Worm (Caenorhabditis elegans): ENCODE results near the gene Y66D12A.16.
A peak's percentile ranks its signal among the peaks of the same experiment; 100 is the strongest.

Y66D12A.16 gene

DNA sequence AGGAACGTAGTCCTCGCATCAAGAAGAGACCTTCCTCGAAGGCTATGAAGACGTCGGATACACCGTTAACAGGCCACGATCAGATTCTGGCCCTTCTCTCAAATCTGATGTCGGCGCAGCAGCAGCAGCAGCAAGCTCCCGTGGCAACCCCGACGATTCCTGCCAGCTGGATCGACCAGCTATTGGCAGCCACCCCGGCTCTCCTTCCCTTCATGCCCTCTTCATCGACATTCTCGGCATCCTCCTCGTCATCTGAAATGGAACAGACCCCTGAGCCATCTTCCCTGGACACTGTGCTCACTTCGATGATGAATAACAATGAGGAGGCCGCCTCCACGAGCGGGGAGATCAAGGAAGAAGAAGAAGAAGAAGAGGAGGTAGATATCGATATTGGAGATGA lies 38.2 kb downstream of the Y66D12A.16 start:
- no peak for TF ChIP-seq ztf-23 (GFP tag; IDR thresholded peaks at IDR 0.05)
- no peak for TF ChIP-seq T22C8.4 (GFP tag; IDR thresholded peaks at IDR 0.05)
- no peak for TF ChIP-seq cog-1 (tag; optimal IDR thresholded peaks at IDR 0.05)
- no peak for TF ChIP-seq ztf-29 (GFP tag; IDR thresholded peaks at IDR 0.05)
- no peak for TF ChIP-seq med-1 (GFP tag; optimal IDR thresholded peaks at IDR 0.05; ENCODE audit: insufficient read depth)
- TF ChIP-seq tab-1 (GFP tag; IDR thresholded peaks at IDR 0.05), result no peak
- TF ChIP-seq flt-1 (GFP tag; IDR thresholded peaks at IDR 0.05), result no peak
- no peak for TF ChIP-seq klf-2 (GFP tag; conservative IDR thresholded peaks at IDR 0.05)
- TF ChIP-seq ref-1 (GFP tag; conservative IDR thresholded peaks at IDR 0.05), result no peak

DNA sequence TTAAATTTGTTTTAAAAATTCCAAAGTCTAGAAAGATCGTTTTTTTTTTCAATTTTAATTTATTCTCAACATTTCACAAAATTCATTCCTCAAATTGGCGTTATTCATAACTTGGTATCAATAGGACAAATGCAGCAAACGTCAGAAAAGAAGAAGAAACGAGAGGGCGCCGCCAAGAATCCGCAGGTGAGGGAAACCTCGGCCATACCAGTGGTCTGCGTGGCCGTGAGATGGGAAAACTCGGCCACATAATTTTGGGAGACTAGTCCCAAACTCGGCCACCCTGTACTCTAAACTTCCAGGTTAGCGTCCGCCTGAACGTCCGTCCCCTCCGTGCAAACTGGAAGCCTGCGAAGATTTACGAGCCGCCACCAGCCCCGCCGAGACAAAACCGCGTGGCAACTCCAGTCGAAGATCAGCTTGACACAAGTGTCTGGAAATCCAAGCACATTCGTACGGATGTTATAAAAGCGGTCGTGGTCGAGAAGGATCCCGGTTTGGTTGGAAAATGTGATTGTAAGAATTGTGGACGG lies 40.1 kb downstream of the Y66D12A.16 start, which contains the start of gene Y66D12A.11:
TSS of gene Y66D12A.11 (plus strand) at position 51 of the 533 bp plus-strand sequence.
- TF ChIP-seq tab-1 (GFP tag; IDR thresholded peaks at IDR 0.05), result 0 out of 2 replicates have a peak, but pooled peaks have one; percentile 55
- TF ChIP-seq cog-1 (tag; optimal IDR thresholded peaks at IDR 0.05), result no peak
- TF ChIP-seq T22C8.4 (GFP tag; IDR thresholded peaks at IDR 0.05), result no peak

DNA sequence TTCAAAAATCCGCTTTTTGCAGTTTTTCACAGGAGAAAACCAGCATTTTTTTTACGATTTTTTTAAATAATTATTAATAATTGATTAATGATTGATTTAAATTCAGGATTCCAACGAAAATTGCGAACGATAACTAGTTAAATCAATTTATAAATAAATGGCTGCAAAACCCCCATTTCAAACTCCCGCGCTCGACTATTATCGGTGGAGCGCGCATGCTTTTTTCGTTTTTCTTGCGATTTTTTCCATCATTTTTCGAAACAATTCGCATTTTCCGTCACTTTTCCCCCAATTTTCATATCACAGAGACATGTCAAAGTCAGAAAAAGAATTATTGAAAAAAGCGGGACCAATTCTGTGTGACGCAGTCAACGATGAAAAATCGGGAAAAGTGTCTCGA lies 42.2 kb downstream of the Y66D12A.16 start, which contains the start of gene Y66D12A.10:
TSS of gene Y66D12A.10 (plus strand) at position 273 of the 400 bp plus-strand sequence.
- no peak for TF ChIP-seq ztf-29 (GFP tag; IDR thresholded peaks at IDR 0.05)
- TF ChIP-seq cog-1 (tag; optimal IDR thresholded peaks at IDR 0.05), result no peak
- TF ChIP-seq flt-1 (GFP tag; IDR thresholded peaks at IDR 0.05), result no peak
- no peak for TF ChIP-seq tab-1 (GFP tag; IDR thresholded peaks at IDR 0.05)
- no peak for TF ChIP-seq klf-2 (GFP tag; conservative IDR thresholded peaks at IDR 0.05)
- TF ChIP-seq ref-1 (GFP tag; conservative IDR thresholded peaks at IDR 0.05), result no peak
- TF ChIP-seq med-1 (GFP tag; optimal IDR thresholded peaks at IDR 0.05; ENCODE audit: insufficient read depth), result no peak
- TF ChIP-seq ztf-23 (GFP tag; IDR thresholded peaks at IDR 0.05), result no peak
- no peak for TF ChIP-seq T22C8.4 (GFP tag; IDR thresholded peaks at IDR 0.05)

DNA sequence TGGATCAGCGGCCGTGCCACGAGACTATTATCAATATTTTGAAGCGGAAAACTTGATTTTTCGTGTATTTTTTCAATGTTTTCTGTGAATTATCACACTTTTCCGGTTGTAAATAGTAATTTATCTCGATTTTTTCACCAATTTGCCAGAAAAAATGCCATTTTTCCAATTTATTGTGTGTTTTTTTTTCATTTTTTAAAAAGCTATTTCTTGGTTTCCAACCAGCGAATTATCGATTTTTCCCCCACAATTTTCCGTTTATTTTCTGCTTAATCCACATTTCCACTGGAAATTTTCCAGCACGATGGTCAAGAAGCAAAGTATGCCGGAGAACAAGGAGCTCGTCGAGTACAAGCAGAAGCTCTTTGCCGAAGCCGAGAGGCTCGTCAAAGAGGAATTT lies 44.5 kb downstream of the Y66D12A.16 start, which contains the start of gene psme-3:
TSS of gene psme-3 (plus strand) at position 301 of the 400 bp plus-strand sequence.
- TF ChIP-seq ztf-29 (GFP tag; IDR thresholded peaks at IDR 0.05) (no peak), ref-1 (GFP tag; conservative IDR thresholded peaks at IDR 0.05) (no peak), ztf-23 (GFP tag; IDR thresholded peaks at IDR 0.05) (no peak), flt-1 (GFP tag; IDR thresholded peaks at IDR 0.05) (no peak), cog-1 (tag; optimal IDR thresholded peaks at IDR 0.05) (no peak), tab-1 (GFP tag; IDR thresholded peaks at IDR 0.05) (no peak)

DNA sequence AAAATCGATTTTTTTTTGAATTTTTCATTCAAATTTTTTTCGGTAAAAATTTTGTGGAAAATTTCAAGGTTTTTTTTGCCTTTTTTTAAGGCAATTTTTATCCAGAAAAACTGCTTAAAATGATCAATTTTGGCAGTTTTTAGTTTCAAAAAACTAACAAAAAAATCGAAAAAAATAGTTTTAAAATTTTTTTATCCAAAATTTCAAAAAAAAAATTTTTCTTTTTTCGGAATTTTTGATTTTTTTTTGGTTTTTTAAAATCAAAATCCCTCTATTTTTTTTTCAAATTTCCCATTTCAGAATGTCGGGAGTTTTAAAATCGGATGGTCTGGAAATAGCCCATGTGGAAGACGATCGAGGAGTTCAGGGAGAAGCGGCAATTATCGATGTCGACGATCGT lies 50.6 kb downstream of the Y66D12A.16 start, which contains the start of gene Y66D12A.8:
TSS of gene Y66D12A.8 (plus strand) at position 301 of the 400 bp plus-strand sequence.
- TF ChIP-seq klf-2 (GFP tag; conservative IDR thresholded peaks at IDR 0.05) (no peak), flt-1 (GFP tag; IDR thresholded peaks at IDR 0.05) (no peak)

All from whole organism, midembryonic.